Worm (Caenorhabditis elegans): ENCODE measurements around the gene ubc-7.

DNA sequence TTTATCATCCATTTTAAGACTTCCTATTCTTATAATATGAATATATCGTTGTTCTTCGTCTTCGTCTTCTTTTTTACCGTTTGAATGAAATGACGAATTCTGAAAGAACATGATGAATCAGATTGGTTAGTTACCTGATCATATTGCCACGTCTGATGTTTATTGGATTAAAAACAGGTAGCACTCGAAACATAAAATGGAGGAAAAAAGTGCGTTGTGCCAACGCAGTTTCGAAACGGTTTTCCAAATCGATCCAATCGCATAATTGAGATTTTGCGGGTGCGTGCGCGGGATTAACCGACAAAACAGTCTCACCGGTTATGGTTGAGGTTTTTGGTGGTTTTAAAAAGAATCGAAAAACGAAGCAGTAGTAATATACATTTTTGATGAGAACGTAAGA lies 35.4 kb downstream of the ubc-7 start, which contains the start of gene rom-2:
- no peak for TF ChIP-seq fos-1 (tag; optimal IDR thresholded peaks at IDR 0.05)
- no peak for TF ChIP-seq ztf-11 (tag; optimal IDR thresholded peaks at IDR 0.05)
- TF ChIP-seq mbf-1 (tag; optimal IDR thresholded peaks at IDR 0.05) = no peak
- TF ChIP-seq zag-1 (tag; optimal IDR thresholded peaks at IDR 0.05) = no peak
- TF ChIP-seq lin-39 (tag; optimal IDR thresholded peaks at IDR 0.05) = no peak
- no peak for TF ChIP-seq snpc-4 (tag; optimal IDR thresholded peaks at IDR 0.05)
- TF ChIP-seq ceh-16 (tag; optimal IDR thresholded peaks at IDR 0.05) = no peak
- TF ChIP-seq nhr-77 (tag; optimal IDR thresholded peaks at IDR 0.05) = no peak
- TF ChIP-seq unc-39 (tag; optimal IDR thresholded peaks at IDR 0.05) = no peak
- no peak for TF ChIP-seq lsy-2 (tag; optimal IDR thresholded peaks at IDR 0.05)
- no peak for TF ChIP-seq nhr-11 (tag; optimal IDR thresholded peaks at IDR 0.05)
- no peak for TF ChIP-seq gmeb-1 (tag; optimal IDR thresholded peaks at IDR 0.05)
- TF ChIP-seq elt-1 (tag; optimal IDR thresholded peaks at IDR 0.05) = no peak
- TF ChIP-seq lin-13 (GFP tag; optimal IDR thresholded peaks at IDR 0.05) = no peak

Measured in whole organism, L2 larva.